Worm (Caenorhabditis elegans): Measurements from ENCODE around the gene snpc-3.4.

DNA sequence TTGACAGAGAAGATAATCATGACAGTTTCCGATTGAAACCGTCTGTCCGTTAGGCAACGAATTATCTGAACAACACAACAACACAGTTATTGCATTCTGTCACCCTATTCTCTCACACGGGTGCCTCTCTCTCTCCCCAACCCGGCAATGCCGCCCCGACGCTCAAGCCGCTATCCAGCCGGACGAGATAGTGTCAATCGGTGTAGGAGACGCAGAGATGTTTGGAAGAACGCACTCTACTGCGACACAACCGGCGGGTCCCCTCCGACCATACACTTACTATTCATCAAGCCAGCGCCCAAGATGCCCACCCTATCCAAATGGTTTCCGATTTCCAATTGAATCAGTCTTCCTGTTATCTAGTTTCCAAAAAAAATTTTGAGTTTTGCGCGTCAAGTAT, 9.7 kb upstream of the snpc-3.4 start:
- TF ChIP-seq mcd-1 (GFP tag; IDR thresholded peaks at IDR 0.05) (no peak), D2030.7 (GFP tag; IDR thresholded peaks at IDR 0.05) (no peak), snpc-4 (GFP tag; optimal IDR thresholded peaks at IDR 0.05) (no peak), snpc-4 (tag; optimal IDR thresholded peaks at IDR 0.05) (no peak), mes-4 (tag; optimal IDR thresholded peaks at IDR 0.05) (no peak), ccch-3 (GFP tag; optimal IDR thresholded peaks at IDR 0.05) (no peak), F49E8.2 (tag; optimal IDR thresholded peaks at IDR 0.05; ENCODE audit: insufficient read depth) (no peak), cebp-1 (GFP tag; IDR thresholded peaks at IDR 0.05) (no peak), cebp-1 (tag; optimal IDR thresholded peaks at IDR 0.05) (no peak), C17E4.6 (GFP tag; IDR thresholded peaks at IDR 0.05) (no peak), efl-1 (GFP tag; optimal IDR thresholded peaks at IDR 0.05) (no peak), madf-10 (tag; optimal IDR thresholded peaks at IDR 0.05) (no peak), ama-1 (optimal IDR thresholded peaks at IDR 0.05) (no peak), ama-1 (GFP tag; optimal IDR thresholded peaks at IDR 0.05) (no peak), hlh-12 (tag; optimal IDR thresholded peaks at IDR 0.05) (no peak), lin-35 (GFP tag; optimal IDR thresholded peaks at IDR 0.05) (no peak)

Measured in whole organism, young adult.